Worm (Caenorhabditis elegans): ENCODE data around the gene cul-6.

The cul-6 gene

ce11 chrIV:12584146-12584545 lies 6.1 kb downstream of the cul-6 start (continued):
- peak; percentile 71 for TF ChIP-seq mep-1 (tag; optimal IDR thresholded peaks at IDR 0.05)
- no peak for TF ChIP-seq spr-3 (GFP tag; optimal IDR thresholded peaks at IDR 0.05)
- TF ChIP-seq zip-2 (tag; optimal IDR thresholded peaks at IDR 0.05) = no peak
- no peak for TF ChIP-seq saeg-2 (GFP tag; IDR thresholded peaks at IDR 0.05)
- TF ChIP-seq madf-5 (GFP tag; IDR thresholded peaks at IDR 0.05) = no peak
- no peak for TF ChIP-seq ceh-82 (tag; optimal IDR thresholded peaks at IDR 0.05)
- no peak for TF ChIP-seq F44E2.7 (GFP tag; IDR thresholded peaks at IDR 0.05)
- TF ChIP-seq snpc-1.2 (GFP tag; IDR thresholded peaks at IDR 0.05) = no peak
- no peak for TF ChIP-seq lin-1 (GFP tag; IDR thresholded peaks at IDR 0.05)
- peak; percentile 46; the same call in 1 of the 2 replicates for TF ChIP-seq hmg-1.1 (GFP tag; IDR thresholded peaks at IDR 0.05)
- TF ChIP-seq nhr-48 (tag; optimal IDR thresholded peaks at IDR 0.05) = no peak
- no peak for TF ChIP-seq ztf-11 (tag; optimal IDR thresholded peaks at IDR 0.05)
- no peak for TF ChIP-seq gei-8 (GFP tag; optimal IDR thresholded peaks at IDR 0.05)
- no peak for TF ChIP-seq aly-2 (tag; optimal IDR thresholded peaks at IDR 0.05)
- TF ChIP-seq lin-29 (GFP tag; IDR thresholded peaks at IDR 0.05) = no peak
- TF ChIP-seq unc-39 (tag; optimal IDR thresholded peaks at IDR 0.05) = no peak
- TF ChIP-seq nhr-102 (tag; optimal IDR thresholded peaks at IDR 0.05) = no peak
- TF ChIP-seq nhr-237 (tag; optimal IDR thresholded peaks at IDR 0.05) = no peak
- TF ChIP-seq lin-38 (GFP tag; IDR thresholded peaks at IDR 0.05) = no peak
- no peak for TF ChIP-seq T20F7.1 (GFP tag; optimal IDR thresholded peaks at IDR 0.05)
- no peak for TF ChIP-seq dmd-8 (GFP tag; IDR thresholded peaks at IDR 0.05)
- peak; percentile 67 for TF ChIP-seq rbr-2 (tag; optimal IDR thresholded peaks at IDR 0.05)
- no peak for TF ChIP-seq lin-39 (tag; optimal IDR thresholded peaks at IDR 0.05)
- TF ChIP-seq nhr-11 (tag; optimal IDR thresholded peaks at IDR 0.05) = no peak
- TF ChIP-seq snpc-4 (tag; optimal IDR thresholded peaks at IDR 0.05) = no peak
- no peak for TF ChIP-seq ztf-7 (tag; optimal IDR thresholded peaks at IDR 0.05)
- no peak for TF ChIP-seq nhr-10 (tag; optimal IDR thresholded peaks at IDR 0.05)
- TF ChIP-seq aha-1 (tag) = no peak

ce11 chrIV:12583181-12583580 lies 7.1 kb downstream of the cul-6 start:
- TF ChIP-seq vab-7 (GFP tag; IDR thresholded peaks at IDR 0.05) = no peak
- no peak for TF ChIP-seq nhr-237 (tag; optimal IDR thresholded peaks at IDR 0.05)
- TF ChIP-seq set-16 (GFP tag; IDR thresholded peaks at IDR 0.05) = no peak
- TF ChIP-seq cey-2 (tag; optimal IDR thresholded peaks at IDR 0.05; ENCODE audit: borderline replicate concordance, insufficient read depth) = no peak
- TF ChIP-seq fkh-10 (GFP tag; optimal IDR thresholded peaks at IDR 0.05) = peak; percentile 46
- no peak for TF ChIP-seq ceh-20 (GFP tag; IDR thresholded peaks at IDR 0.05)
- TF ChIP-seq Y105C5A.15 (GFP tag; IDR thresholded peaks at IDR 0.05) = no peak
- 0 out of 2 replicates have a peak, but pooled peaks have one; percentile 14 for TF ChIP-seq hmg-1.1 (GFP tag; IDR thresholded peaks at IDR 0.05)
- no peak for TF ChIP-seq T20F7.1 (GFP tag; optimal IDR thresholded peaks at IDR 0.05)
- no peak for TF ChIP-seq F49E8.2 (tag; optimal IDR thresholded peaks at IDR 0.05; ENCODE audit: borderline replicate concordance)
- TF ChIP-seq egl-43 (GFP tag; IDR thresholded peaks at IDR 0.05) = no peak
- TF ChIP-seq lin-39 (tag; optimal IDR thresholded peaks at IDR 0.05) = no peak
- no peak for TF ChIP-seq tra-1 (GFP tag; IDR thresholded peaks at IDR 0.05)
- no peak for TF ChIP-seq F10B5.3 (tag; optimal IDR thresholded peaks at IDR 0.05)
- no peak for TF ChIP-seq saeg-2 (GFP tag; IDR thresholded peaks at IDR 0.05)
- peak in 1 of 2 experiments; percentile 42 for TF ChIP-seq lsy-2 (tag; optimal IDR thresholded peaks at IDR 0.05)
- no peak for TF ChIP-seq nhr-111 (GFP tag; optimal IDR thresholded peaks at IDR 0.05)
- TF ChIP-seq unc-62 (GFP tag; optimal IDR thresholded peaks at IDR 0.05 in 1 of 2) = no peak
- TF ChIP-seq unc-62 (tag; optimal IDR thresholded peaks at IDR 0.05) = no peak
- peak; percentile 88 for TF ChIP-seq aha-1 (tag)
- no peak for TF ChIP-seq ztf-11 (tag; optimal IDR thresholded peaks at IDR 0.05)
- no peak for TF ChIP-seq F44E2.7 (GFP tag; IDR thresholded peaks at IDR 0.05)
- peak; percentile 54 for TF ChIP-seq rbr-2 (tag; optimal IDR thresholded peaks at IDR 0.05)
- no peak for TF ChIP-seq snpc-4 (tag; optimal IDR thresholded peaks at IDR 0.05)
- no peak for TF ChIP-seq F37D6.2 (tag; optimal IDR thresholded peaks at IDR 0.05)
- TF ChIP-seq T26A8.4 (GFP tag; IDR thresholded peaks at IDR 0.05) = no peak
- TF ChIP-seq spr-1 (tag; optimal IDR thresholded peaks at IDR 0.05) = no peak

All from whole organism, L4 larva.